Fruit fly (Drosophila melanogaster): ENCODE results near the gene CG44044.

DNA sequence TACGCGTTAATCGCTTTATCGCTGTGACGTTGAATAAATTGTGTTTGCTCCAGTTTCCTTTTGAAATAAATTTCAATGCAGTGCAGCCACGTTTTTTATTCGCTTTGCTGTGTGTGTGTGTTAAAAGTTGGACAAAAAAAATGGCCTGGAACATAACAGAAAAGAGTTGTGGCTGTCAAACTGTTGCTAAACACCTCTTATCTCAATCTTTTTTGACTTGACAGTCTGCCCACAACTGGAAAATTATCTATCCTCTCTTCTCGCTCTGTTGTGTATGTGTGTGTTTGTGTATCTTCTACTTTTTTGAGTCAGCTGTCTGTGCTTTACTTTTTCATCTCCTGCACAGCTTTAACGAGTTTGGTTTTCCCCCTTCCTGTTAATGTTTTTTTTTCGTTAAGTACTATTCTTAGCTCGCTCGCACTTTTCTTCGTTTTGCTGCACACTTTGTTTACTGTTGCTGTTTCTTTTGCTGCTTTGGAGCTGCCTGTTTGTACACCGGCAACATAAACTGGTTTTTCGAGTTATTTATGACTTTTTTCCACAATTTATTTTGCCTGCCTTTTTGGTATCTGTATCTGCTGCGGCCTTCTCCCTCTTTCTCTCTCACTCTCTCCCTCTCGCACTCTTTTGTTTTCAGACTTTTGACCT, 40.5 kb upstream of the CG44044 start:
- TF ChIP-seq kay (GFP tag; ENCODE audit: borderline replicate concordance) (no peak), ovo (GFP tag; optimal IDR thresholded peaks at IDR 0.05) (no peak), CG1620 (GFP tag; optimal IDR thresholded peaks at IDR 0.05) (no peak), CG7045 (GFP tag; optimal IDR thresholded peaks at IDR 0.05) (no peak), CG7101 (tag; optimal IDR thresholded peaks at IDR 0.05) (no peak), CG14711 (tag; optimal IDR thresholded peaks at IDR 0.05) (no peak), Crg-1 (GFP tag; optimal IDR thresholded peaks at IDR 0.05) (no peak), toe (GFP tag; optimal IDR thresholded peaks at IDR 0.05) (no peak), pad (GFP tag; optimal IDR thresholded peaks at IDR 0.05) (no peak), CG5204 (GFP tag; optimal IDR thresholded peaks at IDR 0.05) (no peak), Clk (GFP tag; optimal IDR thresholded peaks at IDR 0.05) (no peak), CG12768 (GFP tag; optimal IDR thresholded peaks at IDR 0.05) (no peak), cic (GFP tag; optimal IDR thresholded peaks at IDR 0.05) (no peak), bab1 (GFP tag; optimal IDR thresholded peaks at IDR 0.05) (no peak)
